Worm (Caenorhabditis elegans) whole organism, late embryonic: ENCODE data around the gene C35A5.10.
A peak's percentile ranks its signal among the peaks of the same experiment; 100 is the strongest.

ENCODE experiments used
- C08G9.2 ChIP-seq: sonication (generic microtip); optimal IDR thresholded peaks from 2 replicates; lab custom pipeline; 2016; ENCODE audit warnings: mild to moderate bottlenecking, missing genetic modification characterization, moderate library complexity, missing compliant biosample characterization
- C38D4.7 ChIP-seq: fragments of 200-800 bp; sonication (Bioruptor generic); optimal IDR thresholded peaks from 2 replicates; lab custom pipeline; 2018; ENCODE audit warnings: mild to moderate bottlenecking, missing genetic modification characterization, moderate library complexity, missing compliant biosample characterization
- K02D7.2 ChIP-seq: sonication (generic microtip); optimal IDR thresholded peaks from 2 replicates; lab custom pipeline; 2017; ENCODE audit warnings: mild to moderate bottlenecking, missing genetic modification characterization, missing compliant biosample characterization
- T23F11.4 ChIP-seq: fragments of 200-800 bp; sonication (Bioruptor generic); optimal IDR thresholded peaks from 2 replicates; lab custom pipeline; 2018; ENCODE audit warnings: mild to moderate bottlenecking, missing genetic modification characterization, missing compliant biosample characterization
- ama-1 ChIP-seq: fragments of 150-350 bp; optimal IDR thresholded peaks from 2 replicates; lab custom pipeline; 2014
- ceh-19 ChIP-seq: fragments of 200-800 bp; sonication (Bioruptor generic); optimal IDR thresholded peaks from 2 replicates; lab custom pipeline; 2018; ENCODE audit warnings: mild to moderate bottlenecking, missing genetic modification characterization, missing compliant biosample characterization
- ceh-30 ChIP-seq: fragments of 150-350 bp; optimal IDR thresholded peaks from 2 replicates; lab custom pipeline; 2014; ENCODE audit warnings: missing biosample characterization, missing genetic modification characterization
- ceh-31 ChIP-seq: sonication (generic microtip); optimal IDR thresholded peaks from 2 replicates; lab custom pipeline; 2016; ENCODE audit warnings: missing genetic modification characterization, missing compliant biosample characterization
- ceh-34 ChIP-seq: sonication (generic microtip); optimal IDR thresholded peaks from 2 replicates; lab custom pipeline; 2016; ENCODE audit warnings: mild to moderate bottlenecking, missing genetic modification characterization, missing compliant biosample characterization
- ceh-48 ChIP-seq: sonication (generic microtip); optimal IDR thresholded peaks from 2 replicates; lab custom pipeline; 2016; ENCODE audit warnings: missing genetic modification characterization, inconsistent platforms, missing compliant biosample characterization
- ceh-6 ChIP-seq: fragments of 200-800 bp; sonication (Bioruptor generic); optimal IDR thresholded peaks from 2 replicates; lab custom pipeline; 2018; ENCODE audit warnings: mild to moderate bottlenecking, missing genetic modification characterization, missing compliant biosample characterization
- dve-1 ChIP-seq: sonication (generic microtip); optimal IDR thresholded peaks from 2 replicates; lab custom pipeline; 2017; ENCODE audit warnings: antibody characterized with exemption, mild to moderate bottlenecking, missing genetic modification characterization, missing compliant biosample characterization
- elt-2 ChIP-seq: sonication (generic microtip); optimal IDR thresholded peaks from 2 replicates; lab custom pipeline; 2016; ENCODE audit warnings: missing genetic modification reagents, missing genetic modification characterization, missing compliant biosample characterization
- eyg-1 ChIP-seq: sonication (generic microtip); optimal IDR thresholded peaks from 2 replicates; lab custom pipeline; 2016; ENCODE audit warnings: missing genotype, missing genetic modification characterization, missing compliant biosample characterization
- gmeb-2 ChIP-seq: sonication (generic microtip); optimal IDR thresholded peaks from 2 replicates; lab custom pipeline; 2016; ENCODE audit warnings: missing genetic modification characterization, inconsistent platforms, missing compliant biosample characterization
- hlh-13 ChIP-seq: fragments of 200-800 bp; sonication (Bioruptor generic); optimal IDR thresholded peaks from 2 replicates; lab custom pipeline; 2018; ENCODE audit warnings: mild to moderate bottlenecking, missing genetic modification characterization, missing compliant biosample characterization
- hlh-30 ChIP-seq: sonication (generic microtip); optimal IDR thresholded peaks from 2 replicates; lab custom pipeline; 2017; ENCODE audit warnings: antibody characterized with exemption, missing genetic modification characterization, missing compliant biosample characterization; ENCODE audit not compliant: insufficient read depth
- hlh-6 ChIP-seq: sonication (generic microtip); optimal IDR thresholded peaks from 2 replicates; lab custom pipeline; 2016; ENCODE audit warnings: missing genotype, missing genetic modification characterization, missing compliant biosample characterization
- mec-3 ChIP-seq: sonication (generic microtip); optimal IDR thresholded peaks from 2 replicates; lab custom pipeline; 2016; ENCODE audit warnings: borderline replicate concordance, missing genetic modification characterization, missing compliant biosample characterization
- nfya-1 ChIP-seq: sonication (generic microtip); optimal IDR thresholded peaks from 2 replicates; lab custom pipeline; 2017; ENCODE audit warnings: missing genetic modification characterization, mild to moderate bottlenecking, missing compliant biosample characterization, antibody characterized with exemption, moderate library complexity
- nhr-11 ChIP-seq: fragments of 150-350 bp; optimal IDR thresholded peaks from 2 replicates; lab custom pipeline; 2014; ENCODE audit warnings: missing biosample characterization, missing genetic modification characterization
- pat-9 ChIP-seq: fragments of 200-800 bp; sonication (Bioruptor generic); optimal IDR thresholded peaks from 2 replicates; lab custom pipeline; 2018; ENCODE audit warnings: mild to moderate bottlenecking, missing genetic modification characterization, moderate library complexity, missing compliant biosample characterization
- pros-1 ChIP-seq: fragments of 150-350 bp; optimal IDR thresholded peaks from 2 replicates; lab custom pipeline; 2014; ENCODE audit warnings: missing biosample characterization, missing genetic modification reagents, missing genetic modification characterization
- ref-2 ChIP-seq: sonication (generic microtip); optimal IDR thresholded peaks from 2 replicates; lab custom pipeline; 2016; ENCODE audit warnings: missing genetic modification characterization, missing compliant biosample characterization
- rnt-1 ChIP-seq: sonication (generic microtip); optimal IDR thresholded peaks from 2 replicates; lab custom pipeline; 2016; ENCODE audit warnings: missing genetic modification characterization, missing compliant biosample characterization
- syd-9 ChIP-seq: sonication (generic microtip); optimal IDR thresholded peaks from 2 replicates; lab custom pipeline; 2016; ENCODE audit warnings: mild to moderate bottlenecking, missing genetic modification characterization, moderate library complexity, missing compliant biosample characterization
- tbx-7 ChIP-seq: sonication (generic microtip); optimal IDR thresholded peaks from 2 replicates; lab custom pipeline; 2016; ENCODE audit warnings: missing genotype, missing genetic modification characterization, missing compliant biosample characterization
- ttx-3 ChIP-seq: sonication (generic microtip); optimal IDR thresholded peaks from 2 replicates; lab custom pipeline; 2016; ENCODE audit warnings: missing genetic modification reagents, missing genetic modification characterization, missing compliant biosample characterization
- unc-3 ChIP-seq, 2 experiments: fragments of 200-800 bp in 1 of 2; sonication (Bioruptor generic) in 1 of 2; sonication (generic microtip) in 1 of 2; conservative IDR thresholded peaks in 1 of 2; optimal IDR thresholded peaks in 1 of 2; 2 replicates each; pipeline versions ENCODE4 v1.3.6 to Lab custom; 2016 to 2022; ENCODE audit warnings: missing compliant biosample characterization in 2 of 2, missing genetic modification characterization in 2 of 2, missing genetic modification reagents in 1 of 2
- unc-42 ChIP-seq: sonication (generic microtip); optimal IDR thresholded peaks from 2 replicates; lab custom pipeline; 2016; ENCODE audit warnings: missing genotype, missing genetic modification characterization, missing compliant biosample characterization
- unc-86 ChIP-seq: sonication (generic microtip); optimal IDR thresholded peaks from 2 replicates; lab custom pipeline; 2016; ENCODE audit warnings: missing genetic modification characterization, missing compliant biosample characterization
- zip-5 ChIP-seq: sonication (generic microtip); optimal IDR thresholded peaks from 2 replicates; lab custom pipeline; 2016; ENCODE audit warnings: missing genetic modification characterization, missing compliant biosample characterization

Gene C35A5.10

DNA sequence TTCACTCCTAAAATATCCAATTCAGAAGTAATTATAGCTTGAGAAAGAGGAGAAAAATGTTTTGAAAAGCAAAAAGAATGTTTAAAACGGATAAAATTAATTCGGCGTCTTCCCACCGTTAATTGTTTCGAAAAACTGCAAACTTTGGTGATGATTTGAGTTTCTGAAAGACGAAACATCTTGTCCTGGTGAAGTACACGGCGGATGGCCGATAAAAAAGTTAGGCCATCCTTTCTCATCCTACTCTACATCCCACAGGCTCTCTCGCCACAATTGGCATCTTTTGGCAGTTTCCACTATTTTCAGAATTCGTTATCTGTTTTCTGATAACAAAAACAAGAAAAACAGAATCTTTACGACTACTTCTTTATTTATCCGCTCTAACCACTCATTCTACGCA lies 21.9 kb downstream of the C35A5.10 start, which contains the start of the genes C35A5.8 and hda-11 (continued):
- TF ChIP-seq rnt-1 (tag; lab: Kevin White, UChicago) = peak; percentile 60
- TF ChIP-seq unc-3 (GFP tag; conservative IDR thresholded peaks at IDR 0.05; lab: Robert Waterston, UW) = no peak
- no peak for TF ChIP-seq unc-3 (tag; optimal IDR thresholded peaks at IDR 0.05; lab: Kevin White, UChicago)
- no peak for TF ChIP-seq ceh-48
- peak; percentile 88 for TF ChIP-seq tbx-7 (tag; lab: Kevin White, UChicago)
- TF ChIP-seq ama-1 = no peak
- TF ChIP-seq ref-2 (tag; lab: Kevin White, UChicago) = peak; percentile 88
- peak; percentile 84 for TF ChIP-seq mec-3 (tag; lab: Kevin White, UChicago)
- TF ChIP-seq, all 69 proteins: peak for 25

DNA sequence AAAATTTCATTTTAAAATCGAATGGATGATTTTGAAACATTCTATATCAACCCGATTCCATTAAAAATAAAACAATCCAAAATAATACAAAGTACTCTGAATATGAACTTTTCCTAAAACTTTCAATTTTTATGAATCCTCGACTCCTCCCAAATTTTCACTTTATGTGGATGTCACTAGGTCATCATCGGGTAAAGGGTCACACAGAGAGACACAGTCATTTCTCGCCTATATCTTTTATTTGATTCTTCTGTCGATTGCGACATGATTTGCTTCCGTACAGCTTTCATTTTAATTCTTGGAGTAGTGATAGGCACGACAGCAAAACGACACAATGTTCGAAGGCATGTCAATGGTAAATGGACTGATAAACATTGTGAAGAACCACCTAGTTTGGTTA lies 24.5 kb downstream of the C35A5.10 start, which contains the start of gene F25D1.3:
F25D1.3 (plus strand) TSS at position 225 of the 400 bp plus-strand sequence.
- no peak for TF ChIP-seq hlh-6 (tag; lab: Kevin White, UChicago)
- no peak for TF ChIP-seq nfya-1 (tag; lab: Kevin White, UChicago)
- TF ChIP-seq pros-1 = no peak
- TF ChIP-seq eyg-1 (tag; lab: Kevin White, UChicago) = no peak
- TF ChIP-seq unc-3 (GFP tag; conservative IDR thresholded peaks at IDR 0.05; lab: Robert Waterston, UW) = no peak
- no peak for TF ChIP-seq unc-3 (tag; optimal IDR thresholded peaks at IDR 0.05; lab: Kevin White, UChicago)
- TF ChIP-seq ceh-34 = no peak

DNA sequence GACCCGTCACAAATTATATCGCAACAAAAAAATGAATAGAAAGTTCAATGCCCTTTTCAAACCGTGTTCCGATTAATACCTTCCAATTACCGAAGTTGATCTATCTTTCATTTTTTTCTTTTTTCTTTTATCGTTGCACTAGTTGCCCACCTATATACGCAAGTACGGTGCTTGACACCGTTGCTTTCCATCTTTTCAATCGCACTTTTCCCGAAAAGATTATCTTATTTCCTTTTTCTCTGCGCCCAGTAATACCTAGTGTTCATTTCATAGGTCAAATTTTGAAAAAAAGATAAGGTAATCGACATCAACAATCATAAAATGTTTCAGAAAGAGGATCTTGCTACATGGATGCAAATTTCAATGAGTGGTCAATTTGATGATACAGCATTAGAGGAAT lies 25.6 kb downstream of the C35A5.10 start:
- TF ChIP-seq ceh-6 (no peak), nhr-11 (tag; lab: Kevin White, UChicago) (no peak), hlh-6 (tag; lab: Kevin White, UChicago) (no peak), dve-1 (tag; lab: Kevin White, UChicago) (no peak), ceh-34 (no peak), ceh-30 (tag; lab: Kevin White, UChicago) (no peak), ttx-3 (tag; lab: Kevin White, UChicago) (no peak), pat-9 (tag; lab: Kevin White, UChicago) (no peak), unc-86 (tag; lab: Kevin White, UChicago) (no peak), ceh-19 (GFP tag; lab: Kevin White, UChicago) (no peak), zip-5 (no peak), unc-3 (GFP tag; conservative IDR thresholded peaks at IDR 0.05; lab: Robert Waterston, UW) (no peak), unc-3 (tag; optimal IDR thresholded peaks at IDR 0.05; lab: Kevin White, UChicago) (no peak), ama-1 (no peak), hlh-13 (GFP tag; lab: Kevin White, UChicago) (no peak), C38D4.7 (GFP tag; lab: Kevin White, UChicago) (no peak)

DNA sequence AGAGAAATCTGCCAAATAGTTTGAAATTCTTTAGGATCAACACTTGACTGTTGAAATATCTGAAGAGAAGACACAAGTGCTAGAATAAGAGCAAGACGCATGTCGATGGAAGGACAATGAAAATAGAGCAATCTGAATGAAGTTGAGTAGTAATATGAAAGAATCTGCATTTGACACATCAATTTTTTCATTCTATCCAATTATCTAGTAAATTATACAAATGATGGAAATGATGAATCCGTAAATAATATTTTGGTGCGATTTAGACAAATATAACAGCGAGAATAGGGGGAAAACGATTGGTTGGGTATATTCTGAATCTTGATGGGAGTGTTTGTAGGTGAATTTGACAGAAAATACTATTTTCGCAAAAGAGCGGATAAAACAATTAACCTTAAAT lies 28.7 kb downstream of the C35A5.10 start, which contains the start of gene txt-10:
txt-10 (minus strand) TSS at position 101 of the 400 bp plus-strand sequence.
- no peak for TF ChIP-seq hlh-13 (GFP tag; lab: Kevin White, UChicago)
- no peak for TF ChIP-seq hlh-30 (tag; lab: Kevin White, UChicago)
- no peak for TF ChIP-seq pat-9 (tag; lab: Kevin White, UChicago)
- no peak for TF ChIP-seq ceh-31 (tag; lab: Kevin White, UChicago)
- TF ChIP-seq hlh-6 (tag; lab: Kevin White, UChicago) = no peak
- TF ChIP-seq gmeb-2 (tag; lab: Kevin White, UChicago) = no peak
- TF ChIP-seq T23F11.4 = no peak
- TF ChIP-seq ceh-19 (GFP tag; lab: Kevin White, UChicago) = no peak
- TF ChIP-seq C08G9.2 (tag; lab: Kevin White, UChicago) = no peak
- TF ChIP-seq unc-42 (tag; lab: Kevin White, UChicago) = no peak
- TF ChIP-seq unc-86 (tag; lab: Kevin White, UChicago) = no peak
- no peak for TF ChIP-seq syd-9 (tag; lab: Kevin White, UChicago)
- no peak for TF ChIP-seq K02D7.2
- no peak for TF ChIP-seq dve-1 (tag; lab: Kevin White, UChicago)
- no peak for TF ChIP-seq ttx-3 (tag; lab: Kevin White, UChicago)
- TF ChIP-seq pros-1 = no peak
- no peak for TF ChIP-seq ceh-48
- TF ChIP-seq elt-2 = no peak
